Fruit fly (Drosophila melanogaster) whole organism, embryonic: ENCODE data around the gene CG31189.

ENCODE experiments used
- CG2875 ChIP-seq: fragments of 200-800 bp; sonication (Bioruptor generic); optimal IDR thresholded peaks from 2 replicates; lab custom pipeline; 2017; ENCODE audit warnings: missing biosample characterization, mild to moderate bottlenecking, missing genetic modification characterization, missing genetic modification reagents
- CG4404 ChIP-seq: fragments of 200-800 bp; sonication (Bioruptor generic); IDR thresholded peaks from 2 replicates; pipeline ENCODE4 v1.3.6; 2022; ENCODE audit warnings: missing biosample characterization, missing genetic modification characterization
- CG8089 ChIP-seq: fragments of 200-800 bp; sonication (Bioruptor generic); optimal IDR thresholded peaks from 3 replicates; lab custom pipeline; 2016; ENCODE audit warnings: missing biosample characterization, missing genetic modification characterization
- Sox100B ChIP-seq: fragments of 200-800 bp; sonication (Bioruptor generic); optimal IDR thresholded peaks from 3 replicates; lab custom pipeline; 2018; ENCODE audit warnings: missing biosample characterization, mild to moderate bottlenecking, missing genetic modification characterization
- sisA ChIP-seq: fragments of 200-800 bp; sonication (Bioruptor generic); IDR thresholded peaks from 2 replicates; pipeline ENCODE4 v1.3.6; 2022; ENCODE audit warnings: missing biosample characterization, missing genetic modification characterization
- stc ChIP-seq: fragments of 200-800 bp; sonication (Bioruptor generic); IDR thresholded peaks from 2 replicates; pipeline ENCODE4 v1.3.6; 2022; ENCODE audit warnings: missing biosample characterization, missing genetic modification characterization

- TF ChIP-seq CG8089 (GFP tag; lab: Kevin White, UChicago) (no peak), CG2875 (no peak), Sox100B (GFP tag; lab: Kevin White, UChicago) (no peak), sisA (GFP tag; lab: Robert Waterston, UW) (no peak), stc (no peak), CG4404 (no peak)
Observed at dm6 chr3R:21048729-21049128, 3.1 kb upstream of the CG31189 start, which contains the start of gene CG7079.
